Worm (Caenorhabditis elegans): ENCODE measurements around the gene R160.14.
"Not testable (repeated sequence)": the region's sequence is repeated elsewhere in the genome, so short reads cannot be mapped to it uniquely, and the experiment has no call there.

Gene R160.14

DNA sequence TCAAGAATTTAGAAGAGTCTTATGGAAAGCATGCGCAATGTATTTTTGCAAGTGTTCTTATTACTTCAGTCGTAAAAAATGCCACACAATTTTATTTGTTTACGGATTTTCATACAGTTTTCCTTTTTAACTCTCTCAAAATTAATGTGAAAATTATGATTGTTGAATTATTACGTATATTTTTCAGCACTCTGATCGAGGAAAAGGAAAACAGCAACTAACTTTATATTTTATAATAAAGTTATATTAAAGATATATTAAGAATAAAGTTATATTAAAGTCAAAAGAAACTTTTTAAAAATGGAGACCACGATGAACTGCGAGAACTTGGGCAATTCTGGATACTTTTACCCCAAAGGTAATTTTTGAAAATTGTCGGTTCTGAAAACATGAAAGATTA, 21.7 kb downstream of the R160.14 start, which contains the start of gene F14H12.2:
TSS of gene F14H12.2 (plus strand) at position 301 of the 400 bp plus-strand sequence.
- TF ChIP-seq nhr-76 (tag; optimal IDR thresholded peaks at IDR 0.05) = no peak
- TF ChIP-seq skn-1 (tag; optimal IDR thresholded peaks at IDR 0.05) = no peak
- TF ChIP-seq pax-3 (tag; optimal IDR thresholded peaks at IDR 0.05) = no peak
- TF ChIP-seq lin-13 (GFP tag; optimal IDR thresholded peaks at IDR 0.05) = no peak
- TF ChIP-seq dpl-1 (GFP tag; optimal IDR thresholded peaks at IDR 0.05) = no peak
- TF ChIP-seq egl-27 (tag; optimal IDR thresholded peaks at IDR 0.05) = no peak
- no peak for TF ChIP-seq lin-14 (GFP tag; optimal IDR thresholded peaks at IDR 0.05)
- no peak for TF ChIP-seq unc-86 (tag; optimal IDR thresholded peaks at IDR 0.05)
- TF ChIP-seq alr-1 (tag; optimal IDR thresholded peaks at IDR 0.05; ENCODE audit: borderline replicate concordance) = no peak
- TF ChIP-seq fkh-10 (GFP tag; optimal IDR thresholded peaks at IDR 0.05) = no peak
- no peak for TF ChIP-seq pqm-1 (tag; optimal IDR thresholded peaks at IDR 0.05)

DNA sequence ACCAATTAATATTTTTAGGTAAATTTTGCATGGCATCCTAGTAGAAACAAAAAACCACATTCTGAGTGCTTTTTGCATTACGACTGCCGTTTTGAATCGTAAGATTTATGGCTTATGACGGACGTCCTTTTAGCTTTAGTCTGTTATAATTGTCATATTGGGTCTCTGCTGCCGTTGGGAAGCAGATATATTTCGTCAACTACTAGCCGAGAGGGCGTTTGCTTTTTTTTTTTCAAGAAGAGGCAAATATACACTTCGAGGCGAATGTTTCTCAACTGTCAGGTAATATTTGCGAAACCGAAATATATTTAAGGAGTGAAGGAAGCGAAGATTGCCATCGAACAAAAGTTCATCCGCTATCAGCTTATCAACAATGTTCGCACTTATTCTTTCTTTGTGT, 28.0 kb downstream of the R160.14 start, which contains the start of gene F14H12.3:
TSS of gene F14H12.3 (plus strand) at position 301 of the 400 bp plus-strand sequence.
- no peak for TF ChIP-seq ceh-88 (GFP tag; IDR thresholded peaks at IDR 0.05)
- TF ChIP-seq nhr-85 (tag) = peak; percentile 12

DNA sequence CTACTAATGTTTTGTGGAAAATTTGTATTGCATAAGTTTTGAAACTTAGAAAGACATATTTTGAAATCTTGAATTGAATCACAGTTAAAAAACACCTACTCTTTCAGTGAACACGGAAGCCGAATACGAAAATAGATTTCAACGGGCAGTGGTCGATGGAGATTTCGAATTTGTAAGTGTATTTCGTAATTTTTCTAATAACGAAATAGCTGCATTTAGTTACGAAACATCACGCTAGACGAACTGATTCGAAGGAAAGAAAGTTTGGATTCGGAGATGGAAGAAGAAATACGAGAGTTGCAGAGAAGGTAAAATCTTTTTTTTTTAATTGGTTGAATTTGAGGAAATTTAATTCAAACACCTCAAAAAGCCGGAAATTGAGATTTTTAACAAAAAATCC, 29.2 kb downstream of the R160.14 start:
- TF ChIP-seq nhr-19 (GFP tag; conservative IDR thresholded peaks at IDR 0.05) (no peak), ceh-90 (tag; optimal IDR thresholded peaks at IDR 0.05) (no peak), egl-13 (tag; optimal IDR thresholded peaks at IDR 0.05) (no peak), skn-1 (tag; optimal IDR thresholded peaks at IDR 0.05) (peak; percentile 60), fkh-10 (GFP tag; optimal IDR thresholded peaks at IDR 0.05) (no peak), nhr-85 (tag) (no peak)

DNA sequence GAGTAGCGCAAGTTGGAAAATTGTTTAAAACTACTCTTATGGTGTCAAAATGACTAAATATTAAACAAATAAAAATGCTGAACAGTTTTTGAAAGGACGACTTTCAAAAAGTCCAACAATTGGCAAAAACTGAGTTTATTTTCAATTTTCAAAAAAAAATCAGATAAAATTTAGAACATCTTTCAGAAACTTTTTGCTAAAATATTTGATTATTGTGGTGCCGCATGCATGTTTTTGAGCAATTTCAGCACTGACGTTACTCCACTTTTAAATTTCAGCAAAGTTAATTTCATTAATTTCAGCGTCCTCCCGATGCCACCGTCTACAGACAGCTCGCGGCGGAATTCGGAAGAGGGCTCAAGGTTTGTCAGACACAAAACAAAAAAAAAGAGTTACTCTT, 32.6 kb downstream of the R160.14 start, which contains the start of gene cst-1:
TSS of gene cst-1 (plus strand) at position 301 of the 400 bp plus-strand sequence.
- not testable (repeated sequence) for TF ChIP-seq ama-1 (optimal IDR thresholded peaks at IDR 0.05); lsy-2 (tag; optimal IDR thresholded peaks at IDR 0.05); ets-5 (GFP tag; IDR thresholded peaks at IDR 0.05)

DNA sequence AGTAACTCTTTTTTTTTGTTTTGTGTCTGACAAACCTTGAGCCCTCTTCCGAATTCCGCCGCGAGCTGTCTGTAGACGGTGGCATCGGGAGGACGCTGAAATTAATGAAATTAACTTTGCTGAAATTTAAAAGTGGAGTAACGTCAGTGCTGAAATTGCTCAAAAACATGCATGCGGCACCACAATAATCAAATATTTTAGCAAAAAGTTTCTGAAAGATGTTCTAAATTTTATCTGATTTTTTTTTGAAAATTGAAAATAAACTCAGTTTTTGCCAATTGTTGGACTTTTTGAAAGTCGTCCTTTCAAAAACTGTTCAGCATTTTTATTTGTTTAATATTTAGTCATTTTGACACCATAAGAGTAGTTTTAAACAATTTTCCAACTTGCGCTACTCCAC, 35.9 kb downstream of the R160.14 start, which contains the start of gene cst-2:
TSS of gene cst-2 (minus strand) at position 101 of the 400 bp plus-strand sequence.
- TF ChIP-seq tlp-1 (tag; optimal IDR thresholded peaks at IDR 0.05); irx-1 (tag; optimal IDR thresholded peaks at IDR 0.05); nhr-85 (tag): not testable (repeated sequence)

DNA sequence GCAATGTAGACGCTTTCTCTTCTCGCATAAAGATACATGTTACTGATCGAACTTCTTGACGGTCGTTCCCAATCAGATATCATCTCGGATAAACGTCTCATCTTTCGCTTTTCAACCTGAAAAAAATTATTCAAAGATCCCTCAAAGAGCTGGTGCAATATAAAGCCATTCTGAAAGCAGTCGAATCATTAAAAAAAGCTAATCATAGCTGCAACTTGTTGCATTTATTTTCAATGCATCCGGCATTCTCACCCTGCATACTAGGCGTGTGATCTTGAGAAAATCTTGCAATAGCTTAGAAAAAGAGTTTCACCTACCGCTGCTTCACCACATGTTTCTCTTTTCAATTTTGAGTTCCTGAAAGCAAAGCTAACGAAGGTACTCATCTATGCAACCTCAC, 39.6 kb downstream of the R160.14 start, which contains the start of gene C24A8.6:
TSS of gene C24A8.6 (minus strand) at position 101 of the 400 bp plus-strand sequence.
- TF ChIP-seq nhr-84, C34B4.2, F16B12.6 (tag; optimal IDR thresholded peaks at IDR 0.05): not testable (repeated sequence)

DNA sequence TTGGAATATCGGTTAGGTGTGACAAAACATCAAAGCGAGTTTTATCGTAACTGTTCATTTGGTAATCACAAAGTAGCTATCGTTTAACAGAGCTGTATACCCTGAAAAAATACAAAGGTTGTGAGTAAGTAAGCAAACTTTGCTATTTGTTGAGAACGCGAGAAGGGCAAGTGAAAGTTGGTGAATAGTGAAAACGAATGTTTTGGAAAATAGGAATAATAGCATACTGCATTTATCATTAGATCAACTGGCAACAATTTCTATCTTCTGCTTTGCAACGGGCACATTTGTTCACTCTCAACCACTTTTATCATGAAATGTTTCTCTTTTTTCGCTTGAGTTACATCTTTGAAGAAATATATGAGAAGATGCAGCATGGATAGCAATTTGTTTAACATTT, 43.1 kb downstream of the R160.14 start, which contains the start of gene C24A8.5:
TSS of gene C24A8.5 (minus strand) at position 101 of the 400 bp plus-strand sequence.
- no peak for TF ChIP-seq lin-35 (GFP tag; optimal IDR thresholded peaks at IDR 0.05)
- no peak for TF ChIP-seq xbp-1 (tag; optimal IDR thresholded peaks at IDR 0.05)
- TF ChIP-seq nhr-19 (GFP tag; conservative IDR thresholded peaks at IDR 0.05) = no peak
- TF ChIP-seq blmp-1 (tag; optimal IDR thresholded peaks at IDR 0.05) = no peak
- no peak for TF ChIP-seq C16A3.4 (tag; optimal IDR thresholded peaks at IDR 0.05)
- TF ChIP-seq ztf-11 (tag; optimal IDR thresholded peaks at IDR 0.05) = no peak
- no peak for TF ChIP-seq unc-98 (GFP tag; IDR thresholded peaks at IDR 0.05)
- no peak for TF ChIP-seq ceh-90 (tag; optimal IDR thresholded peaks at IDR 0.05)
- no peak for TF ChIP-seq ets-5 (GFP tag; IDR thresholded peaks at IDR 0.05)
- TF ChIP-seq isw-1 (GFP tag; IDR thresholded peaks at IDR 0.05) = no peak
- TF ChIP-seq ceh-63 (GFP tag; optimal IDR thresholded peaks at IDR 0.05) = no peak
- TF ChIP-seq fkh-8 (tag; optimal IDR thresholded peaks at IDR 0.05) = no peak
- TF ChIP-seq zip-4 (GFP tag; optimal IDR thresholded peaks at IDR 0.05) = no peak
- TF ChIP-seq grh-1 (GFP tag; IDR thresholded peaks at IDR 0.05) = no peak
- no peak for TF ChIP-seq ceh-82 (tag; optimal IDR thresholded peaks at IDR 0.05)
- TF ChIP-seq dsc-1 (tag; optimal IDR thresholded peaks at IDR 0.05) = no peak
